Fruit fly (Drosophila melanogaster) whole organism, adult: ENCODE results near the gene mRpL17.

Experiments used
- CG11617 ChIP-seq: fragments of 200-800 bp; sonication (Bioruptor generic); optimal IDR thresholded peaks from 2 replicates; lab custom pipeline; 2017; ENCODE audit warnings: mild to moderate bottlenecking, missing biosample characterization, missing genetic modification reagents, missing genetic modification characterization
- CG5204 ChIP-seq: fragments of 200-800 bp; sonication (Bioruptor generic); optimal IDR thresholded peaks from 2 replicates; lab custom pipeline; 2016; ENCODE audit warnings: missing biosample characterization, missing genetic modification characterization
- Crg-1 ChIP-seq: fragments of 200-800 bp; sonication (Bioruptor generic); optimal IDR thresholded peaks from 2 replicates; lab custom pipeline; 2016; ENCODE audit warnings: missing biosample characterization, missing genetic modification characterization
- cic ChIP-seq: fragments of 200-800 bp; sonication (Bioruptor generic); optimal IDR thresholded peaks from 2 replicates; lab custom pipeline; 2017; ENCODE audit warnings: missing biosample characterization, mild to moderate bottlenecking, missing genetic modification characterization, moderate library complexity
- kay ChIP-seq: fragments of 200-800 bp; sonication (Bioruptor generic); peaks from one replicate; lab custom pipeline; 2016; ENCODE audit warnings: missing biosample characterization, missing genetic modification characterization, borderline replicate concordance
- pad ChIP-seq: fragments of 200-800 bp; sonication (Bioruptor generic); optimal IDR thresholded peaks from 3 replicates; lab custom pipeline; 2017; ENCODE audit warnings: missing biosample characterization, missing genetic modification characterization, mild to moderate bottlenecking, moderate library complexity, missing genetic modification reagents

DNA sequence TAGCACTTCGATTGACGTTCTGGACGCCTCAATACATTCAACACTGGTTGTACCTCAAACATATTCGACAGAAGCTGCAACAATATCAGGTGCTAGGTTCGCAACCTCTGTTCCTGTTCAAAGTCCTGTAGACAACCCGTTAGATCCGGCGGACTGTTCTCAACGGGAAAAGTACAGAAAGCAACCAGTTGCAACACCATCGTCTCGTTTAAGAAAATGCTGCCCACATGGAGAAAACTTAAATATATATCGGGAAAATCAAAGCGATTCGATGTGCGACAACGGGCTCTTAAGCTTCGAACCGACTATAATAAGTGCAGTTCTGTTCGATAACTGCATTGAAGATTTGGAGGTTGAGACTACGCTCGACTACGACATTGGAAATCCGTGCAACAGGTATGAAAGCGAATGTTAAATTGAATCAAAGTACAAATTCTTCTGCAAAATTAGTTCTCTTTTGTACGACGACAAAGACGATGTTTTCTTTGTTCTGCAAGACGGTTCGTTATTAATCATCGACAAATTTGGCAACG lies 16.3 kb upstream of the mRpL17 start:
- TF ChIP-seq cic (GFP tag; lab: Kevin White, UChicago) = no peak
- no peak for TF ChIP-seq kay (GFP tag; lab: Kevin White, UChicago)
- TF ChIP-seq Crg-1 (GFP tag; lab: Kevin White, UChicago) = no peak
- no peak for TF ChIP-seq pad
- TF ChIP-seq CG5204 (GFP tag; lab: Kevin White, UChicago) = no peak
- TF ChIP-seq CG11617 (GFP tag; lab: Kevin White, UChicago) = no peak
